Fruit fly (Drosophila melanogaster): Measurements from ENCODE around the gene CG4991.

- TF ChIP-seq fru (GFP tag; optimal IDR thresholded peaks at IDR 0.05): no peak
- no peak for TF ChIP-seq sv (GFP tag; optimal IDR thresholded peaks at IDR 0.05)
- no peak for TF ChIP-seq Vsx2 (GFP tag; optimal IDR thresholded peaks at IDR 0.05; ENCODE audit: partially characterized antibody)
- no peak for TF ChIP-seq HLH106 (tag; optimal IDR thresholded peaks at IDR 0.05)
Observed at dm6 chrX:17111958-17112953, 20.6 kb downstream of the CG4991 start.
